Fruit fly (Drosophila melanogaster) whole organism, embryonic: Measurements from ENCODE around the gene Use1.
A peak's percentile ranks its signal among the peaks of the same experiment; 100 is the strongest.

Experiments
- ATbp ChIP-seq: fragments of 200-800 bp; sonication (Bioruptor generic); optimal IDR thresholded peaks from 2 replicates; lab custom pipeline; 2017; ENCODE audit warnings: missing biosample characterization, mild to moderate bottlenecking, missing genetic modification characterization, missing genetic modification reagents
- Atf-2 ChIP-seq: fragments of 200-800 bp; sonication (Bioruptor generic); optimal IDR thresholded peaks from 2 replicates; lab custom pipeline; 2016; ENCODE audit warnings: missing biosample characterization, missing genetic modification characterization
- BtbVII ChIP-seq: fragments of 200-800 bp; sonication (Bioruptor generic); optimal IDR thresholded peaks from 3 replicates; lab custom pipeline; 2017; ENCODE audit warnings: missing biosample characterization, mild to moderate bottlenecking, missing genetic modification characterization
- CG1024 ChIP-seq: fragments of 200-800 bp; sonication (Bioruptor generic); IDR thresholded peaks from 2 replicates; pipeline ENCODE4 v1.3.6; 2022; ENCODE audit warnings: missing biosample characterization, missing genetic modification characterization
- CG10267 ChIP-seq: fragments of 200-800 bp; sonication (Bioruptor generic); optimal IDR thresholded peaks from 2 replicates; lab custom pipeline; 2018; ENCODE audit warnings: missing biosample characterization, mild to moderate bottlenecking, missing genetic modification characterization, moderate library complexity
- CG12104 ChIP-seq: fragments of 200-800 bp; sonication (Bioruptor generic); optimal IDR thresholded peaks from 3 replicates; lab custom pipeline; 2016; ENCODE audit warnings: missing biosample characterization, missing genetic modification characterization
- CG13624 ChIP-seq: fragments of 200-800 bp; sonication (Bioruptor generic); optimal IDR thresholded peaks from 2 replicates; lab custom pipeline; 2016; ENCODE audit warnings: missing biosample characterization, missing genetic modification characterization
- CG14965 ChIP-seq: fragments of 200-800 bp; sonication (Bioruptor generic); optimal IDR thresholded peaks from 2 replicates; lab custom pipeline; 2016; ENCODE audit warnings: missing biosample characterization, missing genetic modification characterization, borderline replicate concordance
- CG15269 ChIP-seq: fragments of 200-800 bp; sonication (Bioruptor generic); optimal IDR thresholded peaks from 2 replicates; lab custom pipeline; 2018; ENCODE audit warnings: missing biosample characterization, mild to moderate bottlenecking, missing genetic modification characterization, moderate library complexity
- CG18011 ChIP-seq: fragments of 200-800 bp; sonication (Bioruptor generic); optimal IDR thresholded peaks from 2 replicates; lab custom pipeline; 2017; ENCODE audit warnings: missing biosample characterization, missing genetic modification characterization, mild to moderate bottlenecking, moderate library complexity, missing genotype
- CG18476 ChIP-seq: fragments of 200-800 bp; sonication (Bioruptor generic); optimal IDR thresholded peaks from 2 replicates; lab custom pipeline; 2016; ENCODE audit warnings: missing biosample characterization, mild to moderate bottlenecking, missing genetic modification characterization
- CG31388 ChIP-seq: fragments of 200-800 bp; sonication (Bioruptor generic); optimal IDR thresholded peaks from 2 replicates; lab custom pipeline; 2016; ENCODE audit warnings: missing biosample characterization, missing genetic modification characterization
- CG4360 ChIP-seq: fragments of 200-800 bp; sonication (Bioruptor generic); IDR thresholded peaks from 2 replicates; pipeline ENCODE4 v1.3.6; 2022; ENCODE audit warnings: missing biosample characterization, missing genetic modification characterization
- CG6272 ChIP-seq: fragments of 200-800 bp; sonication (Bioruptor generic); IDR thresholded peaks from 2 replicates; pipeline ENCODE4 v1.3.6; 2022; ENCODE audit warnings: missing biosample characterization, missing genetic modification characterization
- CG8924 ChIP-seq: fragments of 200-800 bp; optimal IDR thresholded peaks from 3 replicates; lab custom pipeline; 2019; ENCODE audit warnings: missing biosample characterization, mild to moderate bottlenecking, missing genetic modification characterization, moderate library complexity
- CG9932 ChIP-seq: fragments of 200-800 bp; sonication (Bioruptor generic); IDR thresholded peaks from 2 replicates; pipeline ENCODE4 v1.3.6; 2022; ENCODE audit warnings: missing biosample characterization, missing genetic modification characterization
- E2f2 ChIP-seq: fragments of 200-800 bp; sonication (Bioruptor generic); IDR thresholded peaks from 2 replicates; pipeline ENCODE4 v1.3.6; 2022; ENCODE audit warnings: missing biosample characterization, missing genetic modification characterization
- Hey ChIP-seq: fragments of 200-800 bp; sonication (Bioruptor generic); optimal IDR thresholded peaks from 3 replicates; lab custom pipeline; 2018; ENCODE audit warnings: missing biosample characterization, mild to moderate bottlenecking, missing genetic modification characterization
- Hmr ChIP-seq: fragments of 200-800 bp; sonication (Bioruptor generic); optimal IDR thresholded peaks from 3 replicates; lab custom pipeline; 2017; ENCODE audit warnings: mild to moderate bottlenecking, missing biosample characterization, missing genetic modification reagents, missing genetic modification characterization
- Nf-YB ChIP-seq: fragments of 200-800 bp; sonication (Bioruptor generic); optimal IDR thresholded peaks from 3 replicates; lab custom pipeline; 2019; ENCODE audit warnings: missing biosample characterization, mild to moderate bottlenecking, missing genetic modification characterization, moderate library complexity
- Oli ChIP-seq: fragments of 200-800 bp; sonication (Bioruptor generic); optimal IDR thresholded peaks from 2 replicates; lab custom pipeline; 2018; ENCODE audit warnings: missing biosample characterization, mild to moderate bottlenecking, missing genetic modification characterization, moderate library complexity
- Sry-δ ChIP-seq: fragments of 200-800 bp; sonication (Bioruptor generic); optimal IDR thresholded peaks from 2 replicates; lab custom pipeline; 2016; ENCODE audit warnings: missing biosample characterization, missing genetic modification characterization
- Trl ChIP-seq, 3 experiments: fragments of >200 bp in 2 of 3; fragments of 200-800 bp in 1 of 3; sonication (Bioruptor generic) in 1 of 3; optimal IDR thresholded peaks; 2 replicates in 1 of 3; 3 replicates in 2 of 3; lab custom pipeline; 2016 to 2017; ENCODE audit warnings: missing biosample characterization in 1 of 3, missing genetic modification characterization in 1 of 3
- YL-1 ChIP-seq: fragments of 200-800 bp; sonication (Bioruptor generic); optimal IDR thresholded peaks from 3 replicates; lab custom pipeline; 2017; ENCODE audit warnings: missing biosample characterization, mild to moderate bottlenecking, missing genetic modification characterization
- ase ChIP-seq: fragments of 200-800 bp; sonication (Bioruptor generic); IDR thresholded peaks from 3 replicates; pipeline ENCODE4 v1.3.6; 2022; ENCODE audit warnings: missing biosample characterization, missing genetic modification characterization
- bab2 ChIP-seq: fragments of 200-800 bp; sonication (Bioruptor generic); optimal IDR thresholded peaks from 2 replicates; lab custom pipeline; 2016; ENCODE audit warnings: missing biosample characterization, missing genetic modification characterization
- dmrt11E ChIP-seq: fragments of 200-800 bp; sonication (Bioruptor generic); optimal IDR thresholded peaks from 3 replicates; lab custom pipeline; 2018; ENCODE audit warnings: missing biosample characterization, mild to moderate bottlenecking, missing genetic modification characterization, moderate library complexity
- eve ChIP-seq, 2 experiments: fragments of >200 bp; optimal IDR thresholded peaks; 2 replicates each; lab custom pipeline; 2017; ENCODE audit warnings: missing biosample characterization in 2 of 2, missing genetic modification characterization in 2 of 2
- h ChIP-seq: fragments of >200 bp; optimal IDR thresholded peaks from 2 replicates; lab custom pipeline; 2017
- hb ChIP-seq: fragments of 200-800 bp; sonication (Bioruptor generic); IDR thresholded peaks from 3 replicates; pipeline ENCODE4 v1.3.6; 2022; ENCODE audit warnings: missing biosample characterization, missing genetic modification characterization; ENCODE audit not compliant: partially characterized antibody
- hth ChIP-seq: fragments of >200 bp; optimal IDR thresholded peaks from 2 replicates; lab custom pipeline; 2017; ENCODE audit warnings: inconsistent platforms
- ind ChIP-seq: fragments of 200-800 bp; sonication (Bioruptor generic); optimal IDR thresholded peaks from 3 replicates; lab custom pipeline; 2016; ENCODE audit warnings: missing biosample characterization, missing genetic modification characterization
- jing ChIP-seq: fragments of 200-800 bp; sonication (Bioruptor generic); optimal IDR thresholded peaks from 2 replicates; lab custom pipeline; 2018; ENCODE audit warnings: missing biosample characterization, mild to moderate bottlenecking, missing genetic modification characterization
- ken ChIP-seq: fragments of 200-800 bp; sonication (Bioruptor generic); IDR thresholded peaks from 3 replicates; pipeline ENCODE4 v1.3.6; 2022; ENCODE audit warnings: missing biosample characterization, missing genetic modification characterization
- lmd ChIP-seq: fragments of 200-800 bp; sonication (Bioruptor generic); IDR thresholded peaks from 2 replicates; pipeline ENCODE4 v1.3.6; 2022; ENCODE audit warnings: missing biosample characterization, missing genetic modification characterization
- nerfin-2 ChIP-seq: fragments of 200-800 bp; sonication (Bioruptor generic); IDR thresholded peaks from 2 replicates; pipeline ENCODE4 v1.3.6; 2022; ENCODE audit warnings: missing biosample characterization, missing genetic modification characterization; ENCODE audit not compliant: partially characterized antibody
- odd ChIP-seq: fragments of 200-800 bp; sonication (Bioruptor generic); optimal IDR thresholded peaks from 2 replicates; lab custom pipeline; 2017; ENCODE audit warnings: missing biosample characterization, mild to moderate bottlenecking, missing genetic modification characterization
- pum ChIP-seq: fragments of 200-800 bp; sonication (Bioruptor generic); optimal IDR thresholded peaks from 2 replicates; lab custom pipeline; 2016; ENCODE audit warnings: missing biosample characterization, missing genetic modification characterization
- repo ChIP-seq: fragments of 200-800 bp; sonication (Bioruptor generic); optimal IDR thresholded peaks from 2 replicates; lab custom pipeline; 2016; ENCODE audit warnings: missing biosample characterization, missing genetic modification characterization
- rib ChIP-seq: fragments of 200-800 bp; sonication (Bioruptor generic); IDR thresholded peaks from 2 replicates; pipeline ENCODE4 v1.3.6; 2022; ENCODE audit warnings: missing biosample characterization, missing genetic modification characterization
- sd ChIP-seq: fragments of 200-800 bp; sonication (Bioruptor generic); optimal IDR thresholded peaks from 3 replicates; lab custom pipeline; 2018; ENCODE audit warnings: missing biosample characterization, mild to moderate bottlenecking, missing genetic modification characterization, moderate library complexity
- so ChIP-seq: fragments of 200-800 bp; sonication (Bioruptor generic); IDR thresholded peaks from 3 replicates; pipeline ENCODE4 v1.3.6; 2022; ENCODE audit warnings: missing biosample characterization, missing genetic modification characterization
- tgo ChIP-seq: fragments of 200-800 bp; sonication (Bioruptor generic); IDR thresholded peaks from 3 replicates; pipeline ENCODE4 v1.3.6; 2022; ENCODE audit warnings: missing biosample characterization, missing genetic modification characterization
- wek ChIP-seq: fragments of 200-800 bp; sonication (Bioruptor generic); optimal IDR thresholded peaks from 3 replicates; lab custom pipeline; 2018; ENCODE audit warnings: missing biosample characterization, mild to moderate bottlenecking, missing genetic modification characterization, moderate library complexity
- zfh2 ChIP-seq: fragments of 200-800 bp; sonication (Bioruptor generic); optimal IDR thresholded peaks from 2 replicates; lab custom pipeline; 2016; ENCODE audit warnings: missing biosample characterization, missing genetic modification characterization

The Use1 gene

dm6 chr3L:9128700-9129582 is 8.0 kb downstream of the Use1 start (continued):
- TF ChIP-seq odd (peak; percentile 68), CG10267 (peak; percentile 73), pum (GFP tag; lab: Kevin White, UChicago) (no peak), CG18476 (GFP tag; lab: Kevin White, UChicago) (peak; percentile 39), so (GFP tag; lab: Robert Waterston, UW) (peak; percentile 39; the same call in 1 of the 3 replicates), Atf-2 (GFP tag; lab: Kevin White, UChicago) (no peak), CG18011 (GFP tag; lab: Kevin White, UChicago) (no peak), nerfin-2 (GFP tag; lab: Robert Waterston, UW) (no peak), repo (GFP tag; lab: Kevin White, UChicago) (no peak), CG31388 (GFP tag; lab: Kevin White, UChicago) (peak; percentile 40), Trl (optimal IDR thresholded peaks at IDR 0.05; lab: Kevin White, UChicago) (peak; percentile 18 to 51), Trl (GFP tag; optimal IDR thresholded peaks at IDR 0.05; lab: Kevin White, UChicago) (no peak), Hey (tag; lab: Kevin White, UChicago) (no peak), CG4360 (GFP tag; lab: Robert Waterston, UW) (peak; percentile 90), hb (GFP tag; lab: Robert Waterston, UW) (no peak), ind (GFP tag; lab: Kevin White, UChicago) (peak; percentile 48), Hmr (GFP tag; lab: Kevin White, UChicago) (peak; percentile 44), CG9932 (GFP tag; lab: Robert Waterston, UW) (0 out of 2 replicates have a peak, but pooled peaks have one; percentile 10), Sry-δ (no peak), zfh2 (GFP tag; lab: Kevin White, UChicago) (no peak), CG1024 (GFP tag; lab: Robert Waterston, UW) (no peak), CG12104 (peak; percentile 32), jing (GFP tag; lab: Kevin White, UChicago) (peak; percentile 8), hth (lab: Kevin White, UChicago) (no peak), CG15269 (tag; lab: Kevin White, UChicago) (peak; percentile 80), CG6272 (GFP tag; lab: Robert Waterston, UW) (no peak), E2f2 (peak; percentile 23; the same call in 1 of the 2 replicates), Oli (peak; percentile 85), dmrt11E (tag; lab: Kevin White, UChicago) (peak; percentile 82), ATbp (peak; percentile 58), Nf-YB (GFP tag; lab: Kevin White, UChicago) (peak; percentile 72), rib (GFP tag; lab: Robert Waterston, UW) (peak; percentile 48; the same call in 1 of the 2 replicates), CG13624 (GFP tag; lab: Kevin White, UChicago) (no peak), YL-1 (GFP tag; lab: Kevin White, UChicago) (no peak), ken (GFP tag; lab: Robert Waterston, UW) (no peak), sd (tag; lab: Kevin White, UChicago) (peak; percentile 16), wek (no peak), tgo (GFP tag; lab: Robert Waterston, UW) (peak; percentile 39; the same call in 2 of the 3 replicates), lmd (GFP tag; lab: Robert Waterston, UW) (peak; percentile 49), CG8924 (peak; percentile 85), bab2 (no peak), BtbVII (GFP tag; lab: Kevin White, UChicago) (no peak), eve (GFP tag; optimal IDR thresholded peaks at IDR 0.05; lab: Kevin White, UChicago) (peak in 1 of 2 experiments; percentile 58), ase (no peak), h (lab: Kevin White, UChicago) (no peak), CG14965 (no peak)
